Worm (Caenorhabditis elegans) whole organism, L1 larva: ENCODE measurements around the gene Y67D8B.3.

Experiments
- C04F5.9 ChIP-seq: sonication (generic microtip); optimal IDR thresholded peaks from 2 replicates; lab custom pipeline; 2016; ENCODE audit warnings: missing genetic modification characterization, missing compliant biosample characterization
- C16A3.4 ChIP-seq: fragments of 150-350 bp; optimal IDR thresholded peaks from 2 replicates; lab custom pipeline; 2014; ENCODE audit warnings: missing biosample characterization, missing genetic modification characterization
- C34B4.2 ChIP-seq: sonication (generic microtip); optimal IDR thresholded peaks from 2 replicates; lab custom pipeline; 2017; ENCODE audit warnings: mild to moderate bottlenecking, missing genetic modification characterization, missing compliant biosample characterization
- F16B12.6 ChIP-seq: fragments of 150-350 bp; optimal IDR thresholded peaks from 2 replicates; lab custom pipeline; 2014; ENCODE audit warnings: missing biosample characterization, missing genetic modification characterization
- Y116A8C.19 ChIP-seq: sonication (generic microtip); optimal IDR thresholded peaks from 2 replicates; lab custom pipeline; 2016; ENCODE audit warnings: missing compliant biosample characterization, missing genetic modification characterization, borderline replicate concordance
- alr-1 ChIP-seq: fragments of 200-800 bp; sonication (Bioruptor generic); optimal IDR thresholded peaks from 2 replicates; lab custom pipeline; 2018; ENCODE audit warnings: borderline replicate concordance, mild to moderate bottlenecking, missing genetic modification characterization, missing compliant biosample characterization
- aly-2 ChIP-seq: fragments of 150-350 bp; optimal IDR thresholded peaks from 2 replicates; lab custom pipeline; 2014; ENCODE audit warnings: missing biosample characterization, missing genetic modification characterization
- ama-1 ChIP-seq: fragments of 150-350 bp; optimal IDR thresholded peaks from 2 replicates; lab custom pipeline; 2014
- blmp-1 ChIP-seq: fragments of 150-350 bp; optimal IDR thresholded peaks from 2 replicates; lab custom pipeline; 2014; ENCODE audit warnings: missing biosample characterization, missing genetic modification characterization
- ceh-63 ChIP-seq: fragments of 200-800 bp; sonication (Bioruptor generic); optimal IDR thresholded peaks from 2 replicates; lab custom pipeline; 2018; ENCODE audit warnings: mild to moderate bottlenecking, missing genetic modification characterization, missing compliant biosample characterization
- ceh-8 ChIP-seq: fragments of 200-800 bp; sonication (Bioruptor generic); optimal IDR thresholded peaks from 2 replicates; lab custom pipeline; 2018; ENCODE audit warnings: mild to moderate bottlenecking, missing genetic modification characterization, moderate library complexity, missing compliant biosample characterization
- ceh-88 ChIP-seq: fragments of 200-800 bp; sonication (Bioruptor generic); IDR thresholded peaks from 2 replicates; pipeline ENCODE4 v1.3.6; 2022; ENCODE audit warnings: missing genetic modification characterization, missing compliant biosample characterization
- ceh-90 ChIP-seq: sonication (generic microtip); optimal IDR thresholded peaks from 2 replicates; lab custom pipeline; 2016; ENCODE audit warnings: missing genetic modification characterization, missing compliant biosample characterization
- ces-1 ChIP-seq: fragments of 150-350 bp; optimal IDR thresholded peaks from 2 replicates; lab custom pipeline; 2014; ENCODE audit warnings: missing biosample characterization, missing genetic modification reagents, missing genetic modification characterization
- dpl-1 ChIP-seq, 3 experiments: fragments of 150-350 bp in 2 of 3; sonication (generic microtip) in 1 of 3; optimal IDR thresholded peaks; 2 replicates each; lab custom pipeline; 2014 to 2017; ENCODE audit warnings: missing biosample characterization in 3 of 3, missing genetic modification characterization in 3 of 3, missing genetic modification reagents in 3 of 3
- efl-1 ChIP-seq, 4 experiments: fragments of 150-350 bp; optimal IDR thresholded peaks in 3 of 4; peaks in 1 of 4; 1 replicate in 1 of 4; 2 replicates in 3 of 4; lab custom pipeline; 2014; ENCODE audit warnings: missing biosample characterization in 2 of 4, missing genetic modification characterization in 2 of 4, missing genetic modification reagents in 2 of 4
- efl-3 ChIP-seq: fragments of 200-800 bp; sonication (Bioruptor generic); optimal IDR thresholded peaks from 2 replicates; lab custom pipeline; 2018; ENCODE audit warnings: mild to moderate bottlenecking, missing genetic modification characterization, missing compliant biosample characterization
- egl-27 ChIP-seq, 2 experiments: fragments of 150-350 bp in 1 of 2; sonication (generic microtip); optimal IDR thresholded peaks; 3 replicates each; lab custom pipeline; 2017 to 2018; ENCODE audit warnings: missing biosample characterization in 2 of 2, missing genetic modification characterization in 2 of 2, missing genetic modification reagents in 2 of 2
- elt-3 ChIP-seq, 6 experiments: fragments of 150-350 bp in 1 of 6; sonication (generic microtip); optimal IDR thresholded peaks; 2 replicates each; lab custom pipeline; 2017 to 2018; ENCODE audit warnings: missing biosample characterization in 6 of 6, missing genetic modification characterization in 6 of 6, inconsistent platforms in 1 of 6
- ets-5 ChIP-seq: fragments of 200-800 bp; sonication (Bioruptor generic); IDR thresholded peaks from 2 replicates; pipeline ENCODE4 v1.3.6; 2022; ENCODE audit warnings: missing genetic modification characterization, missing compliant biosample characterization
- fkh-10 ChIP-seq: sonication (generic microtip); optimal IDR thresholded peaks from 2 replicates; lab custom pipeline; 2017; ENCODE audit warnings: missing biosample characterization, missing genetic modification reagents, missing genetic modification characterization
- fkh-4 ChIP-seq: sonication (generic microtip); optimal IDR thresholded peaks from 2 replicates; lab custom pipeline; 2016; ENCODE audit warnings: missing compliant biosample characterization, missing genetic modification characterization, borderline replicate concordance
- fos-1 ChIP-seq: fragments of 150-350 bp; optimal IDR thresholded peaks from 2 replicates; lab custom pipeline; 2014; ENCODE audit warnings: missing biosample characterization, missing genetic modification characterization
- grh-1 ChIP-seq: fragments of 200-800 bp; sonication (Bioruptor generic); IDR thresholded peaks from 2 replicates; pipeline ENCODE4 v1.3.6; 2022; ENCODE audit warnings: missing genetic modification reagents, missing genetic modification characterization, missing compliant biosample characterization
- hlh-17 ChIP-seq: fragments of 200-800 bp; sonication (Bioruptor generic); optimal IDR thresholded peaks from 2 replicates; lab custom pipeline; 2018; ENCODE audit warnings: missing genetic modification characterization, mild to moderate bottlenecking, missing compliant biosample characterization, moderate library complexity, borderline replicate concordance
- hpl-2 ChIP-seq: fragments of 150-350 bp; optimal IDR thresholded peaks from 2 replicates; lab custom pipeline; 2014; ENCODE audit warnings: missing biosample characterization, missing genetic modification reagents, missing genetic modification characterization
- lin-13 ChIP-seq: fragments of 150-350 bp; optimal IDR thresholded peaks from 2 replicates; lab custom pipeline; 2014; ENCODE audit warnings: missing biosample characterization, missing genetic modification reagents, missing genetic modification characterization
- lin-35 ChIP-seq, 2 experiments: fragments of 150-350 bp; optimal IDR thresholded peaks; 2 replicates each; lab custom pipeline; 2014; ENCODE audit warnings: missing biosample characterization in 2 of 2, missing genetic modification characterization in 2 of 2, missing genetic modification reagents in 2 of 2
- lin-39 ChIP-seq: fragments of 150-350 bp; optimal IDR thresholded peaks from 2 replicates; lab custom pipeline; 2014; ENCODE audit warnings: missing biosample characterization, missing genetic modification reagents, missing genetic modification characterization
- lir-3 ChIP-seq: sonication (generic microtip); optimal IDR thresholded peaks from 2 replicates; lab custom pipeline; 2016; ENCODE audit warnings: mild to moderate bottlenecking, missing genetic modification characterization, moderate library complexity, missing compliant biosample characterization; ENCODE audit not compliant: poor library complexity
- mab-9 ChIP-seq: fragments of 200-800 bp; sonication (Bioruptor generic); IDR thresholded peaks from 2 replicates; pipeline ENCODE4 v1.3.6; 2022; ENCODE audit warnings: missing genetic modification reagents, missing genetic modification characterization, missing compliant biosample characterization
- mef-2 ChIP-seq: fragments of 150-350 bp; optimal IDR thresholded peaks from 2 replicates; lab custom pipeline; 2014; ENCODE audit warnings: missing biosample characterization, missing genetic modification characterization
- mep-1 ChIP-seq: fragments of 150-350 bp; optimal IDR thresholded peaks from 2 replicates; lab custom pipeline; 2014; ENCODE audit warnings: missing biosample characterization, missing genetic modification characterization
- nhr-12 ChIP-seq: sonication (generic microtip); optimal IDR thresholded peaks from 2 replicates; lab custom pipeline; 2017; ENCODE audit warnings: missing biosample characterization, missing genetic modification characterization
- nhr-20 ChIP-seq: sonication (generic microtip); optimal IDR thresholded peaks from 2 replicates; lab custom pipeline; 2016; ENCODE audit warnings: mild to moderate bottlenecking, missing genetic modification characterization, missing compliant biosample characterization
- nhr-237 ChIP-seq: fragments of 150-350 bp; optimal IDR thresholded peaks from 2 replicates; lab custom pipeline; 2014; ENCODE audit warnings: missing biosample characterization, missing genetic modification characterization
- nhr-28 ChIP-seq: fragments of 150-350 bp; optimal IDR thresholded peaks from 2 replicates; lab custom pipeline; 2014; ENCODE audit warnings: missing biosample characterization, missing genetic modification characterization
- nhr-47 ChIP-seq: sonication (generic microtip); optimal IDR thresholded peaks from 2 replicates; lab custom pipeline; 2016; ENCODE audit warnings: mild to moderate bottlenecking, missing genetic modification characterization, moderate library complexity, missing compliant biosample characterization
- nhr-85 ChIP-seq: sonication (generic microtip); peaks from one replicate; lab custom pipeline; 2016; ENCODE audit warnings: missing genetic modification characterization, inconsistent platforms, missing compliant biosample characterization
- nhr-90 ChIP-seq: sonication (generic microtip); optimal IDR thresholded peaks from 2 replicates; lab custom pipeline; 2016; ENCODE audit warnings: mild to moderate bottlenecking, missing genetic modification characterization, missing compliant biosample characterization; ENCODE audit not compliant: poor library complexity
- pax-3 ChIP-seq: fragments of 200-800 bp; sonication (Bioruptor generic); optimal IDR thresholded peaks from 2 replicates; lab custom pipeline; 2018; ENCODE audit warnings: mild to moderate bottlenecking, missing genetic modification characterization, moderate library complexity, missing compliant biosample characterization
- rnt-1 ChIP-seq: sonication (generic microtip); optimal IDR thresholded peaks from 2 replicates; lab custom pipeline; 2016; ENCODE audit warnings: mild to moderate bottlenecking, missing genetic modification characterization, moderate library complexity, missing compliant biosample characterization
- skn-1 ChIP-seq: fragments of 150-350 bp; optimal IDR thresholded peaks from 2 replicates; lab custom pipeline; 2014; ENCODE audit warnings: missing biosample characterization, missing genetic modification characterization
- snpc-4 ChIP-seq: fragments of 150-350 bp; optimal IDR thresholded peaks from 2 replicates; lab custom pipeline; 2014; ENCODE audit warnings: missing biosample characterization, missing genetic modification characterization
- sox-4 ChIP-seq: sonication (generic microtip); optimal IDR thresholded peaks from 2 replicates; lab custom pipeline; 2016; ENCODE audit warnings: missing genetic modification characterization, missing compliant biosample characterization
- swsn-7 ChIP-seq: sonication (generic microtip); optimal IDR thresholded peaks from 2 replicates; lab custom pipeline; 2016; ENCODE audit warnings: missing genetic modification characterization, missing compliant biosample characterization
- unc-130 ChIP-seq: fragments of 150-350 bp; optimal IDR thresholded peaks from 2 replicates; lab custom pipeline; 2017; ENCODE audit warnings: missing biosample characterization, missing genetic modification characterization, inconsistent platforms
- unc-30 ChIP-seq: sonication (generic microtip); optimal IDR thresholded peaks from 2 replicates; lab custom pipeline; 2017; ENCODE audit warnings: missing biosample characterization, missing genetic modification characterization
- unc-62 ChIP-seq: fragments of 150-350 bp; optimal IDR thresholded peaks from 2 replicates; lab custom pipeline; 2014; ENCODE audit warnings: missing biosample characterization, missing genetic modification reagents, missing genetic modification characterization
- vab-15 ChIP-seq: sonication (generic microtip); optimal IDR thresholded peaks from 2 replicates; lab custom pipeline; 2017; ENCODE audit warnings: missing genotype, mild to moderate bottlenecking, missing genetic modification characterization, missing compliant biosample characterization
- xbp-1 ChIP-seq: sonication (generic microtip); optimal IDR thresholded peaks from 2 replicates; lab custom pipeline; 2016; ENCODE audit warnings: missing genetic modification characterization, missing compliant biosample characterization
- zag-1 ChIP-seq: fragments of 150-350 bp; optimal IDR thresholded peaks from 2 replicates; lab custom pipeline; 2014; ENCODE audit warnings: missing biosample characterization, missing genetic modification characterization
- ztf-11 ChIP-seq, 2 experiments: sonication (generic microtip); optimal IDR thresholded peaks; 2 replicates each; lab custom pipeline; 2016 to 2017; ENCODE audit warnings: missing genetic modification characterization in 2 of 2, missing biosample characterization in 1 of 2, missing compliant biosample characterization in 1 of 2

Gene Y67D8B.3

DNA sequence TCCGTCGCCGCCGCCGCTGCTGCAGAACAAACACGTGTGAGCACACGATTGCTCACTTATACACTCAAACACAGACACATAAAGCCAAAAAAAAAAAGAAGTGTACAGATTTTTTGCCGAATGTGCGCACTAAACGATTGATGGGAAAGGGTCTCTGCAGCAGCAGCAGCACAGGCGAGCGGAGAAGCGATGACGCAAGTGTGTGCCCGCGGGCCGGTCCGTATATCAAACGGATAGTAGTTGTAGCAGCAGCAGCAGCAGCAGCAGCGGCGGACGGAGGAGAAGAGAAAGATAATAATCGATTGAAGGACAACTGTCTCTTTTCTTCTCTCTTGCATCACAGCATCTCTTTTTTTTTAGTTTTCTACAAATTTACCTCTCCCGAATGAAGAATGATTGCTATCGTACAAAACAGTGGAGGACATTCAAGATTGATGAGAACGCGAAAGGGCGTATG is 31.4 kb upstream of the Y67D8B.3 start:
- TF ChIP-seq lin-39 (tag; lab: Kevin White, UChicago) (peak; percentile 33), unc-62 (GFP tag; lab: Kevin White, UChicago) (no peak), C16A3.4 (no peak), fos-1 (peak; percentile 54), egl-27 (tag; optimal IDR thresholded peaks at IDR 0.05; lab: Kevin White, UChicago) (no peak), ztf-11 (tag; optimal IDR thresholded peaks at IDR 0.05; lab: Kevin White, UChicago) (no peak), nhr-85 (peak; percentile 94), ets-5 (GFP tag; lab: Robert Waterston, UW) (no peak), C34B4.2 (tag; lab: Kevin White, UChicago) (peak; percentile 28), skn-1 (tag; lab: Kevin White, UChicago) (no peak), sox-4 (tag; lab: Kevin White, UChicago) (no peak), aly-2 (tag; lab: Kevin White, UChicago) (no peak), xbp-1 (tag; lab: Kevin White, UChicago) (peak; percentile 33), nhr-28 (tag; lab: Kevin White, UChicago) (no peak), ces-1 (GFP tag; lab: Kevin White, UChicago) (no peak), nhr-90 (tag; lab: Kevin White, UChicago) (peak; percentile 61), lir-3 (tag; lab: Kevin White, UChicago) (peak; percentile 22), vab-15 (tag; lab: Kevin White, UChicago) (no peak), nhr-47 (peak; percentile 41), dpl-1 (GFP tag; optimal IDR thresholded peaks at IDR 0.05; lab: Kevin White, UChicago) (no peak), mab-9 (GFP tag; lab: Robert Waterston, UW) (no peak), hlh-17 (GFP tag; lab: Kevin White, UChicago) (no peak), nhr-20 (tag; lab: Kevin White, UChicago) (peak; percentile 62), ceh-63 (GFP tag; lab: Kevin White, UChicago) (no peak), rnt-1 (peak; percentile 71), ceh-90 (no peak), unc-30 (tag; lab: Kevin White, UChicago) (no peak), fkh-4 (tag; lab: Kevin White, UChicago) (no peak), efl-1 (optimal IDR thresholded peaks at IDR 0.05; lab: Kevin White, UChicago) (peak in 1 of 2 experiments; percentile 17), efl-1 (GFP tag; optimal IDR thresholded peaks at IDR 0.05 in 1 of 2; lab: Kevin White, UChicago) (peak in 1 of 2 experiments; percentile 93), unc-130 (tag; lab: Kevin White, UChicago) (no peak), elt-3 (tag; optimal IDR thresholded peaks at IDR 0.05; lab: Kevin White, UChicago) (peak in 2 of 6 experiments; percentile 2 to 31), pax-3 (tag; lab: Kevin White, UChicago) (no peak), blmp-1 (tag; lab: Kevin White, UChicago) (peak; percentile 59), C04F5.9 (tag; lab: Kevin White, UChicago) (no peak), grh-1 (GFP tag; lab: Robert Waterston, UW) (0 out of 2 replicates have a peak, but pooled peaks have one; percentile 16), F16B12.6 (no peak), ama-1 (no peak), hpl-2 (peak; percentile 19), nhr-237 (tag; lab: Kevin White, UChicago) (no peak), alr-1 (tag; lab: Kevin White, UChicago) (no peak), zag-1 (tag; lab: Kevin White, UChicago) (no peak), efl-3 (no peak), nhr-12 (tag; lab: Kevin White, UChicago) (no peak), swsn-7 (tag; lab: Kevin White, UChicago) (peak; percentile 44), mef-2 (tag; lab: Kevin White, UChicago) (no peak), lin-13 (GFP tag; lab: Kevin White, UChicago) (peak; percentile 29), ceh-88 (GFP tag; lab: Robert Waterston, UW) (no peak), mep-1 (tag; lab: Kevin White, UChicago) (peak; percentile 38), ceh-8 (GFP tag; lab: Kevin White, UChicago) (no peak), fkh-10 (GFP tag; lab: Kevin White, UChicago) (no peak), lin-35 (GFP tag; optimal IDR thresholded peaks at IDR 0.05; lab: Kevin White, UChicago) (peak; percentile 18 to 22), Y116A8C.19 (tag; lab: Kevin White, UChicago) (no peak), snpc-4 (tag; lab: Kevin White, UChicago) (peak; percentile 37)
